Worm (Caenorhabditis elegans) whole organism, L2 larva: ENCODE data around the gene F31E3.12.

Experiments
- unc-62 ChIP-seq: fragments of 150-350 bp; optimal IDR thresholded peaks from 2 replicates; lab custom pipeline; 2014; ENCODE audit warnings: missing biosample characterization, missing genetic modification reagents, missing genetic modification characterization
- ztf-4 ChIP-seq: fragments of 150-350 bp; optimal IDR thresholded peaks from 2 replicates; lab custom pipeline; 2014; ENCODE audit warnings: missing biosample characterization, missing genetic modification characterization

DNA sequence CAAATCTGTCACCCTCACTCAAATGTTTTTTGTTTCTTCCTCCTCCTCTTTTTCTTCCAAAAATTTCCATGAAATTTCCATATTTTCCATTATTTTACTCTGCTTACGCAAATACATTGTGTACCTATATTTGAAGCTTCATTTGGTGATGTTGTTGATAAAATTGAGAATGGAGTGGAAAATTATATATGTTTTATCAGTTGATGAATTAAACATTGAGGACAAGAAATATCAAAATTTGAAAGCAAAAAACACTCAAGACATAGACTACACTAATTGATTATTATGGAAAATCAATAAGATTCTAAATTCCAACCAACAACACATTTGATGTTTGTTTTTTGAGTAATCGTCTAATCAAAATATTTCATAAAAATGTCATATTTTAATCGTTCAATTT lies 20.0 kb downstream of the F31E3.12 start:
- TF ChIP-seq ztf-4 (tag; lab: Kevin White, UChicago) (no peak), unc-62 (GFP tag; lab: Kevin White, UChicago) (no peak)
